Worm (Caenorhabditis elegans): Measurements from ENCODE around the gene C53C11.5.

C53C11.5 gene

DNA sequence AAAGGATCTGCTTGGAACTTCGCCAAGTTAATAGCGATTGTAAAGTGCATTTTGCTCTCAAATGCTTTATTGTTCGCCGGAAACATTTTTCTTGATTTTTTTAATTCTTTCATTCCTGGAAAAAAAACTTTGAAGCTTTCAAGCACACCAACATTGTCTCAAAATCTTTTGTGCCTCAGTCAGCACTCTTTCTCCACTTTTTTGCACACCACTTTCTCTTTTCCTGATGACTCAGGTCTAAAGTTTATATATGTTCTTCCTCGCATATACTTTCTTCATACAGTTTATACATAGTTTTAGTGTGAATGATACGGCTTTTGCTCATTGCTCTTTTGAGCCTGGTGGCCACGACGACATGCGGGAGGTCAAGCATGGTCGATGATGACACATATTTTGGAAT lies at the start of gene C53C11.5:
Gene C53C11.5 (plus strand): TSS at position 301 of the 400 bp plus-strand sequence.
- TF ChIP-seq ceh-43 (GFP tag; optimal IDR thresholded peaks at IDR 0.05) (no peak), sem-2 (GFP tag; optimal IDR thresholded peaks at IDR 0.05) (no peak), unc-39 (tag; optimal IDR thresholded peaks at IDR 0.05) (no peak), ceh-39 (tag; optimal IDR thresholded peaks at IDR 0.05) (no peak), lsy-2 (tag; optimal IDR thresholded peaks at IDR 0.05) (no peak), nhr-237 (tag; optimal IDR thresholded peaks at IDR 0.05) (no peak), pha-4 (tag; optimal IDR thresholded peaks at IDR 0.05) (no peak), mls-2 (tag; optimal IDR thresholded peaks at IDR 0.05) (no peak), mab-5 (tag; optimal IDR thresholded peaks at IDR 0.05) (no peak), ceh-83 (GFP tag; optimal IDR thresholded peaks at IDR 0.05) (no peak), ztf-11 (tag; optimal IDR thresholded peaks at IDR 0.05) (no peak), unc-120 (tag; optimal IDR thresholded peaks at IDR 0.05; ENCODE audit: poor library complexity, severe bottlenecking) (no peak)

DNA sequence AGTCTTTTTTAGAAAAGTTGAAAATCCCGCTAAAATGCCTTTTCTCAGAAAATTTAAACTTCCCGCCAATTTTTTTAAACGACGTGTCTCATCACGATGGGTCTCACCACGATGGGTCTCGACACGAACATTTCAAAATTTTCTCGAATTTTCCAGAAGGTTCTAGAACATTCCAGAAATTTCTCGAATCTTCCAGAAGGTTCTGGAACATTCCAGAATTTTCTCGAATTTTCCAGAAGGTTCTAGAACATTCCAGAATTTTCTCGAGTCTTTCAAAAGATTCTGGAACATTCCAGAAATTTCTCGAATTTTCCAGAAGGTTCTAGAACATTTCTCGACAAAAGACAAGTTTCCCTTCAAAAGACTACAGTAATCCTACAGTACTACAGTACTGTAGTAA lies 45.5 kb upstream of the C53C11.5 start:
- TF ChIP-seq ceh-83 (GFP tag; optimal IDR thresholded peaks at IDR 0.05) (peak; percentile 87), sptf-1 (tag; optimal IDR thresholded peaks at IDR 0.05) (no peak), sem-2 (GFP tag; optimal IDR thresholded peaks at IDR 0.05) (peak; percentile 55)

DNA sequence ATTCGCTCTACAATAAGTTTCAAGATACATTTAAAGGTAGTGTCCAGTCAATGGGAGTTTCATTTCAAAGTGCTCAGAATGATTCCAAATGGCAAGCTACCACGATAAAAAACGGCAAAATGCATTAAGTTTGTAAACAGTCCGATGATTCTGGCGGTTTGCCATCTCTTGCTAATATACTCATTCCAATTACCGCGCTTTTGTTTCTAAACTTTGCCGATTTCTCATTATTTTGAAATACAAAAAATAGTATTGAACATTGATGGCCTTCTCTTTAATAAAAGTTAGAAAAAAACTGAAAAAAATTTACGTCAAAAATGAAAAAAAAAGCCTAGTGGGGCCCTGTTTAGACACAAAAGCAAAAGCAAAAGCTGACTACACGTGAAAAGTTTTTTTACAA lies 39.8 kb upstream of the C53C11.5 start:
- TF ChIP-seq mab-5 (tag; optimal IDR thresholded peaks at IDR 0.05) (no peak), cnd-1 (tag; optimal IDR thresholded peaks at IDR 0.05) (no peak), lsy-2 (tag; optimal IDR thresholded peaks at IDR 0.05) (no peak), ces-1 (GFP tag; optimal IDR thresholded peaks at IDR 0.05) (no peak), ceh-83 (GFP tag; optimal IDR thresholded peaks at IDR 0.05) (no peak), nhr-76 (tag; optimal IDR thresholded peaks at IDR 0.05) (no peak), nhr-237 (tag; optimal IDR thresholded peaks at IDR 0.05) (no peak), unc-62 (GFP tag; optimal IDR thresholded peaks at IDR 0.05) (no peak), ceh-43 (GFP tag; optimal IDR thresholded peaks at IDR 0.05) (no peak), ztf-11 (tag; optimal IDR thresholded peaks at IDR 0.05) (no peak), unc-120 (tag; optimal IDR thresholded peaks at IDR 0.05; ENCODE audit: poor library complexity, severe bottlenecking) (no peak), flh-1 (GFP tag; optimal IDR thresholded peaks at IDR 0.05) (no peak), mep-1 (tag; optimal IDR thresholded peaks at IDR 0.05) (no peak)

DNA sequence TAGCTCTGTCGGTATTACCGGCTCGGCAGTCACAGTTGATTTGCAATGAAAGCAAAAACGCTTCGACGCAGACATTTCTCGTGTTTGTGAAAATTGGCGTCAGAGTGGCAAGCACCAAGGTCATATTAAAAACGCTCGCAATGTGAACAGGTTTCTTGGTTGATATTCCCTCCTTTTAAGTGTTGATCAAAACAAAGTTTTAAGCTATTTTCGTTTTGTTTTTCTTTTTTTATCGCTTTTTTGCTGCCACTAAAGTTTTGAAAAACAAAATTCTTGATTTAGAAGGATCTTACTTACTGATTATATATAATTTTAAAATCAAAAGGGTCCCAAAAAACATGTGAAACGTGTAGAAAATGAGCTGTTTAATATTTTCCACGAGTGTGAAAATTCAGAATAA lies 39.1 kb upstream of the C53C11.5 start, which contains the start of gene C33E10.8:
Gene C33E10.8 (minus strand): TSS at position 101 of the 400 bp plus-strand sequence.
- TF ChIP-seq unc-39 (tag; optimal IDR thresholded peaks at IDR 0.05) (no peak), sptf-1 (tag; optimal IDR thresholded peaks at IDR 0.05) (no peak), nhr-2 (tag; optimal IDR thresholded peaks at IDR 0.05) (no peak), ces-1 (GFP tag; optimal IDR thresholded peaks at IDR 0.05) (no peak), mls-2 (tag; optimal IDR thresholded peaks at IDR 0.05) (no peak), flh-1 (GFP tag; optimal IDR thresholded peaks at IDR 0.05) (no peak), elt-3 (tag; optimal IDR thresholded peaks at IDR 0.05) (no peak), snpc-4 (tag; optimal IDR thresholded peaks at IDR 0.05) (no peak), ceh-83 (GFP tag; optimal IDR thresholded peaks at IDR 0.05) (no peak), lsy-2 (tag; optimal IDR thresholded peaks at IDR 0.05) (no peak), ceh-43 (GFP tag; optimal IDR thresholded peaks at IDR 0.05) (no peak), drap-1 (GFP tag; optimal IDR thresholded peaks at IDR 0.05) (no peak), mep-1 (tag; optimal IDR thresholded peaks at IDR 0.05) (no peak), unc-62 (GFP tag; optimal IDR thresholded peaks at IDR 0.05) (no peak), hlh-1 (tag; optimal IDR thresholded peaks at IDR 0.05) (no peak), elt-1 (tag; optimal IDR thresholded peaks at IDR 0.05; ENCODE audit: borderline replicate concordance, insufficient read depth) (no peak), blmp-1 (tag; optimal IDR thresholded peaks at IDR 0.05) (no peak), nhr-76 (tag; optimal IDR thresholded peaks at IDR 0.05) (no peak), tbx-8 (GFP tag; optimal IDR thresholded peaks at IDR 0.05) (no peak), M03D4.4 (tag; optimal IDR thresholded peaks at IDR 0.05) (no peak)

DNA sequence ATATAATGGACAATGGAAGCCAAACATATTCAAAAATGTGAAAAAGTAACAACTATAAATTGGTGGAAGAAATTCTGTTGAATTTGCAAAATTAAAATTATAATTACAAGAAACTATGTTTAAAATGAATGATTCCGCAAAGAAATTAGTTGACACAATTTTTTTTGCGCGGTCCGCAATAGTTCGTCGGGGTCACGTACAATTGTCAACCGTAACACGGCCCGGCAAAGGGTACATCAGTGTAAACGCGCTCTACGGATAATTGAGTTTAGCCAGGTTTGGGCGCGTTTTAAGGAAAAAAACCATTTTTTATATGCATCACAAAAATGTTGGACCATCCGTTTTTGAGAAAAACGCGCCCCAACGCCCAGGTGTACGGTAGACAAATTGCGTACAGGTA lies 36.4 kb upstream of the C53C11.5 start:
- TF ChIP-seq unc-120 (tag; optimal IDR thresholded peaks at IDR 0.05; ENCODE audit: poor library complexity, severe bottlenecking) (no peak), lsy-2 (tag; optimal IDR thresholded peaks at IDR 0.05) (peak; percentile 56), hlh-1 (tag; optimal IDR thresholded peaks at IDR 0.05) (no peak), mab-5 (tag; optimal IDR thresholded peaks at IDR 0.05) (no peak), pha-4 (tag; optimal IDR thresholded peaks at IDR 0.05) (no peak), ces-1 (GFP tag; optimal IDR thresholded peaks at IDR 0.05) (no peak), nhr-12 (tag; optimal IDR thresholded peaks at IDR 0.05) (no peak), elt-3 (tag; optimal IDR thresholded peaks at IDR 0.05) (no peak)

DNA sequence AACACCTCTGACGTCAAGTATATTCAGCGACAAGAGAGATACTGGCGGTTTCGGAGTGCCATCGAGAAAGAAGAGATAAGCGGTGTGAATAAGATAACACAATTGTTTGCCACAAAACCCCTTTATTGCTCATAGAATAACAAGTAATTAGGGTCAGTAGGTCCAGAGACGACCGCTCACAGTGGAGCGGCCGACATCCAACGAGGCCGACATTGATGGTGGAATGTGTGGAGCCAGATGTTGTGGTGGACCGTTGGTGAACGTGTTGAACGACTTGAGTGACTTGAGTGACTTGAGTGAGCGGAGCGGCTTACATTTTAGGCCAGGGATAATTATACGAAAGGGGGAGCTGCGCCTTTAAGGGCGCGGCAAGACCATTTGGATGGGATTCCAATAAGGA lies 33.1 kb upstream of the C53C11.5 start:
- TF ChIP-seq elt-3 (tag; optimal IDR thresholded peaks at IDR 0.05) (no peak), zip-8 (tag; optimal IDR thresholded peaks at IDR 0.05) (no peak), ces-1 (GFP tag; optimal IDR thresholded peaks at IDR 0.05) (no peak), nhr-12 (tag; optimal IDR thresholded peaks at IDR 0.05) (no peak), ham-2 (GFP tag; optimal IDR thresholded peaks at IDR 0.05) (no peak), hlh-1 (tag; optimal IDR thresholded peaks at IDR 0.05) (no peak), unc-120 (tag; optimal IDR thresholded peaks at IDR 0.05; ENCODE audit: poor library complexity, severe bottlenecking) (no peak), mep-1 (tag; optimal IDR thresholded peaks at IDR 0.05) (no peak), pha-4 (tag; optimal IDR thresholded peaks at IDR 0.05) (no peak), mab-5 (tag; optimal IDR thresholded peaks at IDR 0.05) (no peak), lin-32 (GFP tag; optimal IDR thresholded peaks at IDR 0.05) (no peak), sptf-1 (tag; optimal IDR thresholded peaks at IDR 0.05) (no peak)

Data from whole organism, mixed stage, embryonic.